Fruit fly (Drosophila melanogaster): Measurements from ENCODE around the gene CG31816.

DNA sequence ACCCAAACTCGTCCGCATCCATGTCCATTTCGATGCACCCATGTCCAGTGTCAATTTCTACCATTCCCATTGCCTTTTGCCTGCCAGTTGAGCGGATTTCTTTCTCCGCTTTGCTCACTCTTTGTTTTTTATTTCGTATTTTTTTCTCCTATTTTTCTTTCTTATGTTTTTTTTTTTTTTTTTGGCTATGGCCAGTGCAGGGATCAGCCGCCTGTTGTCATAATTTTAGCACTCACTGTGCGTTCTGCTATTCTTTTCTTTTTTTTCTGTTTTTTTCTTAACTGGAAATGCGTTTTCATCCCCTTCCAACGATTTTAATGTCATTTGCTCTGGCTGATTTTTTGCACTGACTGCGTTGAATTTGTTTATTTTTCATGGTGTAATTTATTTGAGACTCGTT lies 20.0 kb downstream of the CG31816 start:
- TF ChIP-seq CG8632 (GFP tag; optimal IDR thresholded peaks at IDR 0.05) (no peak), CG6854 (GFP tag; optimal IDR thresholded peaks at IDR 0.05) (no peak), OdsH (GFP tag; optimal IDR thresholded peaks at IDR 0.05) (no peak), Hr39 (GFP tag; optimal IDR thresholded peaks at IDR 0.05) (no peak), CG1621 (tag; optimal IDR thresholded peaks at IDR 0.05) (no peak), CG34406 (GFP tag; optimal IDR thresholded peaks at IDR 0.05) (no peak), Blimp-1 (GFP tag; optimal IDR thresholded peaks at IDR 0.05) (no peak)
